Worm (Caenorhabditis elegans) whole organism, late embryonic: Measurements from ENCODE around the gene nlp-69.

Source experiments
- ahr-1 ChIP-seq: sonication (generic microtip); optimal IDR thresholded peaks from 2 replicates; lab custom pipeline; 2016; ENCODE audit warnings: missing genetic modification characterization, missing compliant biosample characterization
- ama-1 ChIP-seq: fragments of 150-350 bp; optimal IDR thresholded peaks from 2 replicates; lab custom pipeline; 2014
- ceh-14 ChIP-seq: sonication (generic microtip); optimal IDR thresholded peaks from 2 replicates; lab custom pipeline; 2016; ENCODE audit warnings: missing genotype, missing genetic modification characterization, missing compliant biosample characterization
- ceh-2 ChIP-seq: sonication (generic microtip); optimal IDR thresholded peaks from 2 replicates; lab custom pipeline; 2016; ENCODE audit warnings: missing genotype, missing genetic modification characterization, missing compliant biosample characterization
- ceh-45 ChIP-seq: fragments of 200-800 bp; sonication (Bioruptor generic); IDR thresholded peaks from 2 replicates; pipeline ENCODE4 v1.3.6; 2022; ENCODE audit warnings: missing genetic modification reagents, missing genetic modification characterization, missing compliant biosample characterization
- elt-2 ChIP-seq: sonication (generic microtip); optimal IDR thresholded peaks from 2 replicates; lab custom pipeline; 2016; ENCODE audit warnings: missing genetic modification reagents, missing genetic modification characterization, missing compliant biosample characterization
- hlh-30 ChIP-seq: sonication (generic microtip); optimal IDR thresholded peaks from 2 replicates; lab custom pipeline; 2017; ENCODE audit warnings: antibody characterized with exemption, missing genetic modification characterization, missing compliant biosample characterization; ENCODE audit not compliant: insufficient read depth
- hlh-8 ChIP-seq: sonication (generic microtip); optimal IDR thresholded peaks from 2 replicates; lab custom pipeline; 2016; ENCODE audit warnings: missing genotype, missing genetic modification characterization, missing compliant biosample characterization
- mec-3 ChIP-seq: sonication (generic microtip); optimal IDR thresholded peaks from 2 replicates; lab custom pipeline; 2016; ENCODE audit warnings: borderline replicate concordance, missing genetic modification characterization, missing compliant biosample characterization
- pha-2 ChIP-seq: sonication (generic microtip); optimal IDR thresholded peaks from 2 replicates; lab custom pipeline; 2017; ENCODE audit warnings: mild to moderate bottlenecking, missing genetic modification characterization, missing compliant biosample characterization
- ref-2 ChIP-seq: sonication (generic microtip); optimal IDR thresholded peaks from 2 replicates; lab custom pipeline; 2016; ENCODE audit warnings: missing genetic modification characterization, missing compliant biosample characterization
- sox-2 ChIP-seq: fragments of 200-800 bp; sonication (Bioruptor generic); IDR thresholded peaks from 2 replicates; pipeline ENCODE4 v1.3.6; 2022; ENCODE audit warnings: missing genetic modification reagents, missing genetic modification characterization, missing compliant biosample characterization
- syd-9 ChIP-seq: sonication (generic microtip); optimal IDR thresholded peaks from 2 replicates; lab custom pipeline; 2016; ENCODE audit warnings: mild to moderate bottlenecking, missing genetic modification characterization, moderate library complexity, missing compliant biosample characterization
- unc-3 ChIP-seq, 2 experiments: fragments of 200-800 bp in 1 of 2; sonication (Bioruptor generic) in 1 of 2; sonication (generic microtip) in 1 of 2; conservative IDR thresholded peaks in 1 of 2; optimal IDR thresholded peaks in 1 of 2; 2 replicates each; pipeline versions ENCODE4 v1.3.6 to Lab custom; 2016 to 2022; ENCODE audit warnings: missing compliant biosample characterization in 2 of 2, missing genetic modification characterization in 2 of 2, missing genetic modification reagents in 1 of 2
- unc-86 ChIP-seq: sonication (generic microtip); optimal IDR thresholded peaks from 2 replicates; lab custom pipeline; 2016; ENCODE audit warnings: missing genetic modification characterization, missing compliant biosample characterization
- ztf-16 ChIP-seq: sonication (generic microtip); optimal IDR thresholded peaks from 2 replicates; lab custom pipeline; 2017; ENCODE audit warnings: missing genetic modification characterization, missing compliant biosample characterization

The nlp-69 gene

ce11 chrV:20049065-20049464 is 45.7 kb downstream of the nlp-69 start, which contains the start of gene srh-233:
srh-233 (plus strand) TSS chrV:20049365.
- TF ChIP-seq syd-9 (tag; lab: Kevin White, UChicago): no peak
- no peak for TF ChIP-seq unc-86 (tag; lab: Kevin White, UChicago)
- no peak for TF ChIP-seq hlh-8
- TF ChIP-seq hlh-30 (tag; lab: Kevin White, UChicago): no peak
- TF ChIP-seq ceh-45: no peak
- no peak for TF ChIP-seq ceh-2 (tag; lab: Kevin White, UChicago)
- TF ChIP-seq ztf-16 (tag; lab: Kevin White, UChicago): no peak
- no peak for TF ChIP-seq pha-2

ce11 chrV:20047310-20047709 is 47.5 kb downstream of the nlp-69 start, which contains the start of gene spe-19:
spe-19 (minus strand) TSS chrV:20047410.
- no peak for TF ChIP-seq ama-1
- TF ChIP-seq unc-3 (GFP tag; conservative IDR thresholded peaks at IDR 0.05; lab: Robert Waterston, UW): no peak
- no peak for TF ChIP-seq unc-3 (tag; optimal IDR thresholded peaks at IDR 0.05; lab: Kevin White, UChicago)
- TF ChIP-seq ahr-1 (tag; lab: Kevin White, UChicago): no peak
- no peak for TF ChIP-seq ceh-14 (tag; lab: Kevin White, UChicago)
- TF ChIP-seq hlh-30 (tag; lab: Kevin White, UChicago): no peak
- no peak for TF ChIP-seq ref-2
- TF ChIP-seq elt-2: no peak
- TF ChIP-seq mec-3 (tag; lab: Kevin White, UChicago): no peak
- no peak for TF ChIP-seq ceh-45
- TF ChIP-seq sox-2: no peak
- no peak for TF ChIP-seq ztf-16 (tag; lab: Kevin White, UChicago)
